Worm (Caenorhabditis elegans) whole organism, midembryonic: ENCODE measurements around the gene H10D18.5.

Experiments used
- flt-1 ChIP-seq: fragments of 200-800 bp; sonication (Bioruptor generic); IDR thresholded peaks from 2 replicates; pipeline ENCODE4 v1.3.6; 2022; ENCODE audit warnings: missing genetic modification characterization, missing compliant biosample characterization
- med-1 ChIP-seq: sonication (generic microtip); optimal IDR thresholded peaks from 2 replicates; lab custom pipeline; 2017; ENCODE audit warnings: missing genetic modification characterization, mild to moderate bottlenecking, missing compliant biosample characterization, antibody characterized with exemption, missing genetic modification reagents; ENCODE audit not compliant: insufficient read depth
- ref-1 ChIP-seq: fragments of 200-800 bp; sonication (Bioruptor generic); conservative IDR thresholded peaks from 2 replicates; pipeline ENCODE4 v1.3.6; 2022; ENCODE audit warnings: missing genetic modification reagents, missing genetic modification characterization, missing compliant biosample characterization
- tab-1 ChIP-seq: fragments of 200-800 bp; sonication (Bioruptor generic); IDR thresholded peaks from 2 replicates; pipeline ENCODE4 v1.3.6; 2022; ENCODE audit warnings: missing genetic modification characterization, missing compliant biosample characterization

DNA sequence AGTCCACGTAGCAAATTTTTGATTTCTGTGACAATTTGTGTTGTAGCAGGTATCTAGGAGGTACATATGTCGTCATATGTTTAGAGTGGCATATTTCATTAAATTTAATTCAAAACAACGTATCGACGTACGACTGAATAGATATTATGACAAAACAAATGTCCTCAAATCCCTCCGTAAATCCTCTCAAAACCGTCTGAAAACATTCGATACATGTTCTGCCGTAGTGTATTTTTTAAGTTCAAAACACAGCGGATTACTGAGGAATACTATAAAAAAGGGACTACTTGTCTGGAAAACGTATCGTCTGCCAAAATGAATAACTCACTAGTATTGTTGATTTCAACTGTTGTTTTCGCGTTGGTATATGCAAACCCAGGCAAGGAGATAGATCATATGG lies 63.2 kb downstream of the H10D18.5 start, which contains the start of gene R08E5.4:
- TF ChIP-seq flt-1 (GFP tag; lab: Robert Waterston, UW), result no peak
- TF ChIP-seq med-1 (GFP tag; lab: Kevin White, UChicago), result no peak
- TF ChIP-seq ref-1 (GFP tag; lab: Robert Waterston, UW), result no peak
- no peak for TF ChIP-seq tab-1 (GFP tag; lab: Robert Waterston, UW)
